Worm (Caenorhabditis elegans) whole organism, L4 larva: Measurements from ENCODE around the gene C15H9.2.

Experiments used
- F44E2.7 ChIP-seq: fragments of 200-800 bp; sonication (Bioruptor generic); IDR thresholded peaks from 2 replicates; pipeline ENCODE4 v2.1.2; 2022; ENCODE audit warnings: missing genetic modification characterization, missing compliant biosample characterization
- F49E8.2 ChIP-seq: sonication (generic microtip); optimal IDR thresholded peaks from 2 replicates; lab custom pipeline; 2016; ENCODE audit warnings: missing compliant biosample characterization, mild to moderate bottlenecking, missing genetic modification characterization, borderline replicate concordance
- R02D3.7 ChIP-seq: fragments of 150-350 bp; sonication (generic microtip); optimal IDR thresholded peaks from 3 replicates; lab custom pipeline; 2014; ENCODE audit warnings: missing biosample characterization, missing genetic modification characterization
- T26A8.4 ChIP-seq: fragments of 200-800 bp; sonication (Bioruptor generic); IDR thresholded peaks from 2 replicates; pipeline ENCODE4 v1.3.6; 2022; ENCODE audit warnings: missing genetic modification characterization, missing compliant biosample characterization
- Y105C5A.15 ChIP-seq: fragments of 200-800 bp; sonication (Bioruptor generic); IDR thresholded peaks from 2 replicates; pipeline ENCODE4 v1.3.6; 2022; ENCODE audit warnings: missing genetic modification characterization, missing compliant biosample characterization
- Y48G9A.11 ChIP-seq: fragments of 200-800 bp; sonication (Bioruptor generic); IDR thresholded peaks from 2 replicates; pipeline ENCODE4 v1.3.6; 2022; ENCODE audit warnings: missing genetic modification reagents, missing genetic modification characterization, missing compliant biosample characterization
- Y5F2A.4 ChIP-seq: fragments of 200-800 bp; sonication (Bioruptor generic); optimal IDR thresholded peaks from 2 replicates; lab custom pipeline; 2018; ENCODE audit warnings: mild to moderate bottlenecking, missing genetic modification characterization, missing compliant biosample characterization
- ZK337.2 ChIP-seq: fragments of 200-800 bp; sonication (Bioruptor generic); IDR thresholded peaks from 2 replicates; pipeline ENCODE4 v1.3.6; 2022; ENCODE audit warnings: missing genetic modification reagents, missing genetic modification characterization, missing compliant biosample characterization
- ZK546.5 ChIP-seq, 2 experiments: sonication (generic microtip); optimal IDR thresholded peaks; 2 replicates each; lab custom pipeline; 2017; ENCODE audit warnings: missing biosample characterization in 2 of 2, missing genetic modification characterization in 2 of 2
- aha-1 ChIP-seq: fragments of 150-350 bp; peaks from one replicate; lab custom pipeline; 2014; ENCODE audit warnings: missing biosample characterization, missing genetic modification characterization
- aly-2 ChIP-seq: sonication (generic microtip); optimal IDR thresholded peaks from 2 replicates; lab custom pipeline; 2018; ENCODE audit warnings: missing biosample characterization, missing genetic modification characterization
- ama-1 ChIP-seq: fragments of 150-350 bp; optimal IDR thresholded peaks from 2 replicates; lab custom pipeline; 2014; ENCODE audit warnings: inconsistent platforms, mixed read lengths
- ceh-44 ChIP-seq: fragments of 200-800 bp; sonication (Bioruptor generic); IDR thresholded peaks from 2 replicates; pipeline ENCODE4 v1.3.6; 2022; ENCODE audit warnings: missing genetic modification reagents, missing genetic modification characterization, missing compliant biosample characterization
- ceh-62 ChIP-seq: sonication (generic microtip); optimal IDR thresholded peaks from 2 replicates; lab custom pipeline; 2017; ENCODE audit warnings: missing biosample characterization, missing genetic modification characterization
- cey-2 ChIP-seq: sonication (generic microtip); optimal IDR thresholded peaks from 3 replicates; lab custom pipeline; 2017; ENCODE audit warnings: missing genetic modification characterization, mild to moderate bottlenecking, missing compliant biosample characterization, antibody characterized with exemption, borderline replicate concordance; ENCODE audit not compliant: insufficient read depth
- ctbp-1 ChIP-seq: fragments of 200-800 bp; sonication (Bioruptor generic); IDR thresholded peaks from 2 replicates; pipeline ENCODE4 v1.3.6; 2022; ENCODE audit warnings: missing genetic modification reagents, missing genetic modification characterization, missing compliant biosample characterization
- daf-12 ChIP-seq: fragments of 150-350 bp; optimal IDR thresholded peaks from 2 replicates; lab custom pipeline; 2014; ENCODE audit warnings: missing biosample characterization, missing genetic modification reagents, missing genetic modification characterization
- daf-16 ChIP-seq, 3 experiments: sonication (generic microtip); optimal IDR thresholded peaks; 2 replicates each; lab custom pipeline; 2016 to 2017; ENCODE audit warnings: missing genetic modification characterization in 3 of 3, missing genetic modification reagents in 3 of 3, mild to moderate bottlenecking in 2 of 3, missing compliant biosample characterization in 2 of 3, missing biosample characterization in 1 of 3, moderate library complexity in 1 of 3
- daf-19 ChIP-seq: fragments of 200-800 bp; sonication (Bioruptor generic); conservative IDR thresholded peaks from 2 replicates; pipeline ENCODE4 v1.3.6; 2022; ENCODE audit warnings: missing genetic modification characterization, missing compliant biosample characterization
- dmd-6 ChIP-seq: fragments of 200-800 bp; sonication (Bioruptor generic); IDR thresholded peaks from 2 replicates; pipeline ENCODE4 v1.3.6; 2022; ENCODE audit warnings: missing genetic modification reagents, missing genetic modification characterization, missing compliant biosample characterization
- dmd-9 ChIP-seq: fragments of 200-800 bp; sonication (Bioruptor generic); IDR thresholded peaks from 2 replicates; pipeline ENCODE4 v1.3.6; 2022; ENCODE audit warnings: missing genetic modification reagents, missing genetic modification characterization, missing compliant biosample characterization
- dve-1 ChIP-seq: sonication (generic microtip); optimal IDR thresholded peaks from 2 replicates; lab custom pipeline; 2017; ENCODE audit warnings: antibody characterized with exemption, mild to moderate bottlenecking, missing genetic modification characterization, missing compliant biosample characterization; ENCODE audit not compliant: insufficient read depth
- fos-1 ChIP-seq: fragments of 150-350 bp; optimal IDR thresholded peaks from 2 replicates; lab custom pipeline; 2014; ENCODE audit warnings: missing biosample characterization, missing genetic modification characterization
- hlh-11 ChIP-seq: fragments of 200-800 bp; sonication (Bioruptor generic); optimal IDR thresholded peaks from 2 replicates; lab custom pipeline; 2018; ENCODE audit warnings: mild to moderate bottlenecking, missing genetic modification characterization, missing compliant biosample characterization
- lim-7 ChIP-seq: fragments of 200-800 bp; sonication (Bioruptor generic); IDR thresholded peaks from 2 replicates; pipeline ENCODE4 v1.3.6; 2022; ENCODE audit warnings: missing genetic modification characterization, missing compliant biosample characterization
- lin-1 ChIP-seq: fragments of 200-800 bp; sonication (Bioruptor generic); IDR thresholded peaks from 2 replicates; pipeline ENCODE4 v1.3.6; 2022; ENCODE audit warnings: missing genetic modification reagents, missing genetic modification characterization, missing compliant biosample characterization
- lin-13 ChIP-seq: fragments of 150-350 bp; optimal IDR thresholded peaks from 2 replicates; lab custom pipeline; 2014; ENCODE audit warnings: missing biosample characterization, missing genetic modification reagents, missing genetic modification characterization
- lin-29 ChIP-seq: fragments of 200-800 bp; sonication (Bioruptor generic); IDR thresholded peaks from 2 replicates; pipeline ENCODE4 v1.3.6; 2022; ENCODE audit warnings: missing genetic modification reagents, missing genetic modification characterization, missing compliant biosample characterization
- lin-38 ChIP-seq: fragments of 200-800 bp; sonication (Bioruptor generic); IDR thresholded peaks from 2 replicates; pipeline ENCODE4 v1.3.6; 2022; ENCODE audit warnings: missing genetic modification reagents, missing genetic modification characterization, missing compliant biosample characterization
- lir-3 ChIP-seq: sonication (generic microtip); optimal IDR thresholded peaks from 2 replicates; lab custom pipeline; 2016; ENCODE audit warnings: mild to moderate bottlenecking, missing genetic modification characterization, missing compliant biosample characterization
- lsy-2 ChIP-seq, 2 experiments: fragments of 150-350 bp in 1 of 2; sonication (generic microtip) in 1 of 2; optimal IDR thresholded peaks; 2 replicates each; lab custom pipeline; 2014 to 2017; ENCODE audit warnings: missing biosample characterization in 2 of 2, missing genetic modification characterization in 2 of 2
- madf-9 ChIP-seq: fragments of 200-800 bp; sonication (Bioruptor generic); conservative IDR thresholded peaks from 2 replicates; pipeline ENCODE4 v1.3.6; 2022; ENCODE audit warnings: missing genetic modification reagents, missing genetic modification characterization, missing compliant biosample characterization
- mdl-1 ChIP-seq, 2 experiments: fragments of 150-350 bp in 1 of 2; sonication (generic microtip) in 1 of 2; optimal IDR thresholded peaks; 2 replicates each; lab custom pipeline; 2014 to 2017; ENCODE audit warnings: missing biosample characterization in 2 of 2, missing genetic modification characterization in 2 of 2
- mep-1 ChIP-seq: fragments of 150-350 bp; sonication (generic microtip); optimal IDR thresholded peaks from 3 replicates; lab custom pipeline; 2014; ENCODE audit warnings: missing biosample characterization, missing genetic modification characterization
- mes-2 ChIP-seq: sonication (generic microtip); optimal IDR thresholded peaks from 2 replicates; lab custom pipeline; 2016; ENCODE audit warnings: missing genotype, mild to moderate bottlenecking, missing genetic modification characterization, missing compliant biosample characterization; ENCODE audit not compliant: poor library complexity, severe bottlenecking
- mxl-3 ChIP-seq: fragments of 200-800 bp; sonication (Bioruptor generic); optimal IDR thresholded peaks from 2 replicates; lab custom pipeline; 2018; ENCODE audit warnings: mild to moderate bottlenecking, missing genetic modification characterization, missing compliant biosample characterization
- nhr-111 ChIP-seq: fragments of 200-800 bp; sonication (Bioruptor generic); optimal IDR thresholded peaks from 2 replicates; lab custom pipeline; 2018; ENCODE audit warnings: mild to moderate bottlenecking, missing genetic modification characterization, missing compliant biosample characterization
- nhr-237 ChIP-seq: sonication (generic microtip); optimal IDR thresholded peaks from 2 replicates; lab custom pipeline; 2017; ENCODE audit warnings: missing biosample characterization, missing genetic modification characterization
- nhr-25 ChIP-seq: sonication (generic microtip); optimal IDR thresholded peaks from 2 replicates; lab custom pipeline; 2017; ENCODE audit warnings: missing genetic modification characterization, mild to moderate bottlenecking, missing compliant biosample characterization, antibody characterized with exemption, moderate library complexity, borderline replicate concordance; ENCODE audit not compliant: insufficient read depth
- nhr-28 ChIP-seq: fragments of 150-350 bp; optimal IDR thresholded peaks from 2 replicates; lab custom pipeline; 2014; ENCODE audit warnings: missing biosample characterization, missing genetic modification characterization
- nhr-6 ChIP-seq: fragments of 150-350 bp; optimal IDR thresholded peaks from 2 replicates; lab custom pipeline; 2014; ENCODE audit warnings: missing biosample characterization, missing genetic modification characterization
- nhr-77 ChIP-seq: fragments of 150-350 bp; optimal IDR thresholded peaks from 2 replicates; lab custom pipeline; 2014; ENCODE audit warnings: missing biosample characterization, missing genetic modification characterization
- rbr-2 ChIP-seq: sonication (generic microtip); optimal IDR thresholded peaks from 2 replicates; lab custom pipeline; 2016; ENCODE audit warnings: missing genotype, missing genetic modification characterization, missing compliant biosample characterization
- saeg-2 ChIP-seq: fragments of 200-800 bp; sonication (Bioruptor generic); IDR thresholded peaks from 2 replicates; pipeline ENCODE4 v1.3.6; 2022; ENCODE audit warnings: missing genetic modification reagents, missing genetic modification characterization, missing compliant biosample characterization
- set-16 ChIP-seq: fragments of 200-800 bp; sonication (Bioruptor generic); IDR thresholded peaks from 2 replicates; pipeline ENCODE4 v1.3.6; 2022; ENCODE audit warnings: missing genetic modification reagents, missing genetic modification characterization, missing compliant biosample characterization
- snpc-4 ChIP-seq: fragments of 150-350 bp; optimal IDR thresholded peaks from 2 replicates; lab custom pipeline; 2014; ENCODE audit warnings: missing biosample characterization, missing genetic modification characterization
- tra-1 ChIP-seq: fragments of 200-800 bp; sonication (Bioruptor generic); IDR thresholded peaks from 2 replicates; pipeline ENCODE4 v1.3.6; 2022; ENCODE audit warnings: missing genetic modification reagents, missing genetic modification characterization, missing compliant biosample characterization
- unc-62 ChIP-seq, 3 experiments: fragments of 150-350 bp in 1 of 3; sonication (generic microtip); optimal IDR thresholded peaks in 2 of 3; peaks in 1 of 3; 1 replicate in 1 of 3; 2 replicates in 2 of 3; lab custom pipeline; 2014 to 2017; ENCODE audit warnings: missing biosample characterization in 3 of 3, missing genetic modification characterization in 3 of 3, missing genetic modification reagents in 3 of 3, missing genotype in 1 of 3
- zfp-3 ChIP-seq: fragments of 200-800 bp; sonication (Bioruptor generic); conservative IDR thresholded peaks from 2 replicates; pipeline ENCODE4 v1.3.6; 2022; ENCODE audit warnings: missing genetic modification reagents, missing genetic modification characterization, missing compliant biosample characterization
- zip-11 ChIP-seq: fragments of 200-800 bp; sonication (Bioruptor generic); IDR thresholded peaks from 2 replicates; pipeline ENCODE4 v1.3.6; 2022; ENCODE audit warnings: missing genetic modification characterization, missing compliant biosample characterization
- zip-2 ChIP-seq: fragments of 150-350 bp; optimal IDR thresholded peaks from 2 replicates; lab custom pipeline; 2014; ENCODE audit warnings: missing biosample characterization, missing genetic modification characterization

Gene C15H9.2

DNA sequence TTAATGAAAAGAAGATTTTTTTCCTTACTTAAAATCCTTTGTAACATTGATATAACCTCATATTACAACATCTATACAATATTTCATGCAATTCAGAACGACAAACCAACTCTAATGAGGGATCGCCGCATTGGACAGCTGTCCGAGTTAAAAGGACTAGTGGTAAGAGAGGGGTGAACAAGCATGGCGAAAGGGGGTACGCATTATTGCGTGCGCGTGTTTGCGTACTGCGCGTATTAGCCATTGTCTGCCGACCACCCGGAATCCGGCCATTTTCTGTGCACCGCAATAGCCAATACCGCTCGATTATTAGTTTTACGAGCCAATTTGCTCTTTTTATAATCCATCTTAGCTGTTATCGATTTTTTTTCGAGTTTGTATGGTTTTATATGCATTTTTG, 20.8 kb upstream of the C15H9.2 start, which contains the start of gene C15H9.4:
Gene C15H9.4, plus strand, starts transcription at position 93 of the 400 bp plus-strand sequence.
- TF ChIP-seq Y5F2A.4 = no peak
- TF ChIP-seq nhr-25 = no peak
- TF ChIP-seq lir-3 = no peak
- no peak for TF ChIP-seq nhr-28 (tag; lab: Kevin White, UChicago)
- no peak; the same call in 1 of the 2 replicates for TF ChIP-seq dmd-6 (GFP tag; lab: Robert Waterston, UW)
- TF ChIP-seq aly-2 (tag; lab: Kevin White, UChicago) = no peak
- peak; percentile 71 for TF ChIP-seq mes-2 (tag; lab: Kevin White, UChicago)
- TF ChIP-seq R02D3.7 (tag; lab: Kevin White, UChicago) = no peak
- no peak for TF ChIP-seq zip-2
- no peak for TF ChIP-seq daf-16 (GFP tag; optimal IDR thresholded peaks at IDR 0.05; lab: Kevin White, UChicago)
- peak; percentile 34 for TF ChIP-seq daf-16 (tag; optimal IDR thresholded peaks at IDR 0.05; lab: Kevin White, UChicago)
- no peak for TF ChIP-seq nhr-77 (tag; lab: Kevin White, UChicago)
- TF ChIP-seq lin-13 (GFP tag; lab: Kevin White, UChicago) = peak; percentile 27
- TF ChIP-seq dmd-9 (GFP tag; lab: Robert Waterston, UW) = no peak
- TF ChIP-seq lin-29 (GFP tag; lab: Robert Waterston, UW) = no peak
- TF ChIP-seq mxl-3 = peak; percentile 27
- TF ChIP-seq hlh-11 (tag; lab: Kevin White, UChicago) = peak; percentile 30
- no peak for TF ChIP-seq ZK337.2 (GFP tag; lab: Robert Waterston, UW)
- peak; percentile 21; the same call in 1 of the 2 replicates for TF ChIP-seq T26A8.4 (GFP tag; lab: Robert Waterston, UW)
- TF ChIP-seq nhr-111 (GFP tag; lab: Kevin White, UChicago) = no peak
- peak in 1 of 2 experiments; percentile 90 for TF ChIP-seq unc-62 (GFP tag; optimal IDR thresholded peaks at IDR 0.05 in 1 of 2; lab: Kevin White, UChicago)
- TF ChIP-seq unc-62 (tag; optimal IDR thresholded peaks at IDR 0.05; lab: Kevin White, UChicago) = no peak
- TF ChIP-seq snpc-4 (tag; lab: Kevin White, UChicago) = no peak
- no peak for TF ChIP-seq Y105C5A.15 (GFP tag; lab: Robert Waterston, UW)
- no peak for TF ChIP-seq ZK546.5 (tag; optimal IDR thresholded peaks at IDR 0.05; lab: Kevin White, UChicago)
- no peak for TF ChIP-seq Y48G9A.11 (GFP tag; lab: Robert Waterston, UW)
- TF ChIP-seq lim-7 (GFP tag; lab: Robert Waterston, UW) = no peak
- TF ChIP-seq ctbp-1 (GFP tag; lab: Robert Waterston, UW) = peak; percentile 56
- no peak for TF ChIP-seq zip-11
- no peak for TF ChIP-seq saeg-2 (GFP tag; lab: Robert Waterston, UW)
- TF ChIP-seq daf-12 (tag; lab: Kevin White, UChicago) = no peak
- TF ChIP-seq tra-1 (GFP tag; lab: Robert Waterston, UW) = no peak
- no peak for TF ChIP-seq F44E2.7 (GFP tag; lab: Robert Waterston, UW)
- no peak for TF ChIP-seq fos-1 (tag; lab: Kevin White, UChicago)
- no peak for TF ChIP-seq daf-19 (GFP tag; lab: Robert Waterston, UW)
- no peak for TF ChIP-seq nhr-237 (tag; lab: Kevin White, UChicago)
- TF ChIP-seq lsy-2 (tag; optimal IDR thresholded peaks at IDR 0.05; lab: Kevin White, UChicago) = peak in 1 of 2 experiments; percentile 65
- TF ChIP-seq ceh-44 (GFP tag; lab: Robert Waterston, UW) = no peak
- TF ChIP-seq aha-1 = peak; percentile 54
- TF ChIP-seq dve-1 = no peak
- TF ChIP-seq nhr-6 (tag; lab: Kevin White, UChicago) = peak; percentile 19
- TF ChIP-seq lin-1 (GFP tag; lab: Robert Waterston, UW) = no peak
- no peak for TF ChIP-seq cey-2 (tag; lab: Kevin White, UChicago)
- peak; percentile 8 for TF ChIP-seq rbr-2 (tag; lab: Kevin White, UChicago)
- TF ChIP-seq F49E8.2 (tag; lab: Kevin White, UChicago) = no peak
- TF ChIP-seq ceh-62 (tag; lab: Kevin White, UChicago) = no peak
- no peak for TF ChIP-seq set-16 (GFP tag; lab: Robert Waterston, UW)
- peak in 1 of 2 experiments; percentile 7 for TF ChIP-seq mdl-1 (tag; optimal IDR thresholded peaks at IDR 0.05; lab: Kevin White, UChicago)
- peak; percentile 68 for TF ChIP-seq mep-1 (tag; lab: Kevin White, UChicago)
- no peak for TF ChIP-seq lin-38 (GFP tag; lab: Robert Waterston, UW)
- no peak for TF ChIP-seq zfp-3 (GFP tag; lab: Robert Waterston, UW)
- no peak for TF ChIP-seq madf-9 (GFP tag; lab: Robert Waterston, UW)
- no peak for TF ChIP-seq ama-1
